Worm (Caenorhabditis elegans) whole organism, L2 larva: Measurements from ENCODE around the gene unc-70.

ENCODE experiments used
- blmp-1 ChIP-seq: sonication (generic microtip); optimal IDR thresholded peaks from 2 replicates; lab custom pipeline; 2017; ENCODE audit warnings: missing genetic modification characterization, mild to moderate bottlenecking, missing compliant biosample characterization, antibody characterized with exemption, moderate library complexity; ENCODE audit not compliant: insufficient read depth
- ceh-82 ChIP-seq: fragments of 150-350 bp; optimal IDR thresholded peaks from 2 replicates; lab custom pipeline; 2014; ENCODE audit warnings: missing biosample characterization, missing genetic modification characterization
- egl-27 ChIP-seq: sonication (generic microtip); optimal IDR thresholded peaks from 3 replicates; lab custom pipeline; 2017; ENCODE audit warnings: missing biosample characterization, missing genetic modification reagents, missing genetic modification characterization
- elt-3 ChIP-seq: sonication (generic microtip); optimal IDR thresholded peaks from 2 replicates; lab custom pipeline; 2017; ENCODE audit warnings: missing biosample characterization, missing genetic modification characterization
- gmeb-1 ChIP-seq: fragments of 150-350 bp; optimal IDR thresholded peaks from 2 replicates; lab custom pipeline; 2014; ENCODE audit warnings: missing biosample characterization, missing genetic modification characterization
- mdl-1 ChIP-seq, 2 experiments: fragments of 150-350 bp in 1 of 2; sonication (generic microtip) in 1 of 2; optimal IDR thresholded peaks; 2 replicates each; lab custom pipeline; 2017; ENCODE audit warnings: missing biosample characterization in 2 of 2, missing genetic modification characterization in 2 of 2
- nhr-11 ChIP-seq: fragments of 150-350 bp; optimal IDR thresholded peaks from 2 replicates; lab custom pipeline; 2014; ENCODE audit warnings: missing biosample characterization, missing genetic modification characterization
- nhr-25 ChIP-seq: fragments of 150-350 bp; sonication (generic microtip); optimal IDR thresholded peaks from 3 replicates; lab custom pipeline; 2014; ENCODE audit warnings: missing biosample characterization, missing genetic modification characterization
- snpc-4 ChIP-seq: fragments of 150-350 bp; optimal IDR thresholded peaks from 2 replicates; lab custom pipeline; 2014; ENCODE audit warnings: missing biosample characterization, missing genetic modification characterization
- unc-55 ChIP-seq: fragments of 150-350 bp; sonication (generic microtip); optimal IDR thresholded peaks from 3 replicates; lab custom pipeline; 2014; ENCODE audit warnings: missing biosample characterization, missing genetic modification reagents, missing genetic modification characterization
- ztf-1 ChIP-seq: fragments of 200-800 bp; sonication (Bioruptor generic); conservative IDR thresholded peaks from 2 replicates; pipeline ENCODE4 v1.3.6; 2022; ENCODE audit warnings: missing genetic modification characterization, missing compliant biosample characterization

- TF ChIP-seq snpc-4 (tag; lab: Kevin White, UChicago) (no peak), unc-55 (GFP tag; lab: Kevin White, UChicago) (no peak), gmeb-1 (tag; lab: Kevin White, UChicago) (no peak), elt-3 (tag; lab: Kevin White, UChicago) (no peak), nhr-25 (no peak), blmp-1 (tag; lab: Kevin White, UChicago) (no peak), ztf-1 (no peak), egl-27 (tag; lab: Kevin White, UChicago) (no peak), nhr-11 (tag; lab: Kevin White, UChicago) (no peak), ceh-82 (tag; lab: Kevin White, UChicago) (no peak), mdl-1 (tag; optimal IDR thresholded peaks at IDR 0.05; lab: Kevin White, UChicago) (no peak)
Observed at ce11 chrV:6900173-6900638, 19.1 kb downstream of the unc-70 start, which contains the start of gene odc-1.
